Worm (Caenorhabditis elegans) whole organism, L4 larva: ENCODE results near the gene spdl-1.
A peak's percentile ranks its signal among the peaks of the same experiment; 100 is the strongest.

Source experiments
- F26F4.8 ChIP-seq: fragments of 200-800 bp; sonication (Bioruptor generic); conservative IDR thresholded peaks from 2 replicates; pipeline ENCODE4 v1.3.6; 2022; ENCODE audit warnings: missing genetic modification characterization, missing compliant biosample characterization
- R02D3.7 ChIP-seq: fragments of 150-350 bp; sonication (generic microtip); optimal IDR thresholded peaks from 3 replicates; lab custom pipeline; 2014; ENCODE audit warnings: missing biosample characterization, missing genetic modification characterization
- T20F7.1 ChIP-seq: fragments of 200-800 bp; sonication (Bioruptor generic); optimal IDR thresholded peaks from 2 replicates; lab custom pipeline; 2018; ENCODE audit warnings: mild to moderate bottlenecking, missing genetic modification characterization, missing compliant biosample characterization
- T26A8.4 ChIP-seq: fragments of 200-800 bp; sonication (Bioruptor generic); IDR thresholded peaks from 2 replicates; pipeline ENCODE4 v1.3.6; 2022; ENCODE audit warnings: missing genetic modification characterization, missing compliant biosample characterization
- ZK337.2 ChIP-seq: fragments of 200-800 bp; sonication (Bioruptor generic); IDR thresholded peaks from 2 replicates; pipeline ENCODE4 v1.3.6; 2022; ENCODE audit warnings: missing genetic modification reagents, missing genetic modification characterization, missing compliant biosample characterization
- ZK546.5 ChIP-seq, 2 experiments: sonication (generic microtip); optimal IDR thresholded peaks; 2 replicates each; lab custom pipeline; 2017; ENCODE audit warnings: missing biosample characterization in 2 of 2, missing genetic modification characterization in 2 of 2
- aha-1 ChIP-seq: fragments of 150-350 bp; peaks from one replicate; lab custom pipeline; 2014; ENCODE audit warnings: missing biosample characterization, missing genetic modification characterization
- ama-1 ChIP-seq: fragments of 150-350 bp; optimal IDR thresholded peaks from 2 replicates; lab custom pipeline; 2014; ENCODE audit warnings: inconsistent platforms, mixed read lengths
- attf-4 ChIP-seq: sonication (generic microtip); optimal IDR thresholded peaks from 3 replicates; lab custom pipeline; 2017; ENCODE audit warnings: missing biosample characterization, missing genetic modification characterization
- ceh-44 ChIP-seq: fragments of 200-800 bp; sonication (Bioruptor generic); IDR thresholded peaks from 2 replicates; pipeline ENCODE4 v1.3.6; 2022; ENCODE audit warnings: missing genetic modification reagents, missing genetic modification characterization, missing compliant biosample characterization
- ctbp-1 ChIP-seq: fragments of 200-800 bp; sonication (Bioruptor generic); IDR thresholded peaks from 2 replicates; pipeline ENCODE4 v1.3.6; 2022; ENCODE audit warnings: missing genetic modification reagents, missing genetic modification characterization, missing compliant biosample characterization
- daf-12 ChIP-seq: fragments of 150-350 bp; optimal IDR thresholded peaks from 2 replicates; lab custom pipeline; 2014; ENCODE audit warnings: missing biosample characterization, missing genetic modification reagents, missing genetic modification characterization
- daf-16 ChIP-seq, 3 experiments: sonication (generic microtip); optimal IDR thresholded peaks; 2 replicates each; lab custom pipeline; 2016 to 2017; ENCODE audit warnings: missing genetic modification characterization in 3 of 3, missing genetic modification reagents in 3 of 3, mild to moderate bottlenecking in 2 of 3, missing compliant biosample characterization in 2 of 3, missing biosample characterization in 1 of 3, moderate library complexity in 1 of 3
- daf-19 ChIP-seq: fragments of 200-800 bp; sonication (Bioruptor generic); conservative IDR thresholded peaks from 2 replicates; pipeline ENCODE4 v1.3.6; 2022; ENCODE audit warnings: missing genetic modification characterization, missing compliant biosample characterization
- dmd-9 ChIP-seq: fragments of 200-800 bp; sonication (Bioruptor generic); IDR thresholded peaks from 2 replicates; pipeline ENCODE4 v1.3.6; 2022; ENCODE audit warnings: missing genetic modification reagents, missing genetic modification characterization, missing compliant biosample characterization
- dpl-1 ChIP-seq: fragments of 150-350 bp; optimal IDR thresholded peaks from 2 replicates; lab custom pipeline; 2014; ENCODE audit warnings: missing biosample characterization, missing genetic modification reagents, missing genetic modification characterization
- dve-1 ChIP-seq: sonication (generic microtip); optimal IDR thresholded peaks from 2 replicates; lab custom pipeline; 2017; ENCODE audit warnings: antibody characterized with exemption, mild to moderate bottlenecking, missing genetic modification characterization, missing compliant biosample characterization; ENCODE audit not compliant: insufficient read depth
- gei-8 ChIP-seq: fragments of 200-800 bp; sonication (Bioruptor generic); optimal IDR thresholded peaks from 2 replicates; lab custom pipeline; 2018; ENCODE audit warnings: mild to moderate bottlenecking, missing genetic modification characterization, missing compliant biosample characterization
- hlh-11 ChIP-seq: fragments of 200-800 bp; sonication (Bioruptor generic); optimal IDR thresholded peaks from 2 replicates; lab custom pipeline; 2018; ENCODE audit warnings: mild to moderate bottlenecking, missing genetic modification characterization, missing compliant biosample characterization
- hlh-30 ChIP-seq: sonication (generic microtip); optimal IDR thresholded peaks from 2 replicates; lab custom pipeline; 2017; ENCODE audit warnings: antibody characterized with exemption, mild to moderate bottlenecking, missing genetic modification characterization, missing compliant biosample characterization; ENCODE audit not compliant: insufficient read depth
- hmg-1.1 ChIP-seq: fragments of 200-800 bp; sonication (Bioruptor generic); IDR thresholded peaks from 2 replicates; pipeline ENCODE4 v1.3.6; 2022; ENCODE audit warnings: missing genetic modification reagents, missing genetic modification characterization, missing compliant biosample characterization
- lin-38 ChIP-seq: fragments of 200-800 bp; sonication (Bioruptor generic); IDR thresholded peaks from 2 replicates; pipeline ENCODE4 v1.3.6; 2022; ENCODE audit warnings: missing genetic modification reagents, missing genetic modification characterization, missing compliant biosample characterization
- lir-3 ChIP-seq: sonication (generic microtip); optimal IDR thresholded peaks from 2 replicates; lab custom pipeline; 2016; ENCODE audit warnings: mild to moderate bottlenecking, missing genetic modification characterization, missing compliant biosample characterization
- madf-5 ChIP-seq, 2 experiments: fragments of 200-800 bp; sonication (Bioruptor generic); IDR thresholded peaks; 2 replicates each; pipeline ENCODE4 v1.3.6; 2022; ENCODE audit warnings: missing compliant biosample characterization in 2 of 2, missing genetic modification characterization in 2 of 2
- mep-1 ChIP-seq: fragments of 150-350 bp; sonication (generic microtip); optimal IDR thresholded peaks from 3 replicates; lab custom pipeline; 2014; ENCODE audit warnings: missing biosample characterization, missing genetic modification characterization
- mxl-2 ChIP-seq: fragments of 200-800 bp; sonication (Bioruptor generic); conservative IDR thresholded peaks from 2 replicates; pipeline ENCODE4 v1.3.6; 2022; ENCODE audit warnings: missing genetic modification reagents, missing genetic modification characterization, missing compliant biosample characterization
- mxl-3 ChIP-seq: fragments of 200-800 bp; sonication (Bioruptor generic); optimal IDR thresholded peaks from 2 replicates; lab custom pipeline; 2018; ENCODE audit warnings: mild to moderate bottlenecking, missing genetic modification characterization, missing compliant biosample characterization
- nhr-25 ChIP-seq: sonication (generic microtip); optimal IDR thresholded peaks from 2 replicates; lab custom pipeline; 2017; ENCODE audit warnings: missing genetic modification characterization, mild to moderate bottlenecking, missing compliant biosample characterization, antibody characterized with exemption, moderate library complexity, borderline replicate concordance; ENCODE audit not compliant: insufficient read depth
- nhr-28 ChIP-seq: fragments of 150-350 bp; optimal IDR thresholded peaks from 2 replicates; lab custom pipeline; 2014; ENCODE audit warnings: missing biosample characterization, missing genetic modification characterization
- nhr-77 ChIP-seq: fragments of 150-350 bp; optimal IDR thresholded peaks from 2 replicates; lab custom pipeline; 2014; ENCODE audit warnings: missing biosample characterization, missing genetic modification characterization
- pha-4 ChIP-seq, 2 experiments: fragments of 150-350 bp in 1 of 2; fragments of 200-800 bp in 1 of 2; sonication (Bioruptor generic) in 1 of 2; IDR thresholded peaks in 1 of 2; optimal IDR thresholded peaks in 1 of 2; 2 replicates each; pipeline versions ENCODE4 v1.3.6 to Lab custom; 2014 to 2022; ENCODE audit warnings: missing genetic modification characterization in 2 of 2, missing genetic modification reagents in 2 of 2, missing biosample characterization in 1 of 2, missing compliant biosample characterization in 1 of 2
- php-3 ChIP-seq: fragments of 200-800 bp; sonication (Bioruptor generic); IDR thresholded peaks from 2 replicates; pipeline ENCODE4 v1.3.6; 2022; ENCODE audit warnings: missing genetic modification reagents, missing genetic modification characterization, missing compliant biosample characterization
- set-16 ChIP-seq: fragments of 200-800 bp; sonication (Bioruptor generic); IDR thresholded peaks from 2 replicates; pipeline ENCODE4 v1.3.6; 2022; ENCODE audit warnings: missing genetic modification reagents, missing genetic modification characterization, missing compliant biosample characterization
- snpc-4 ChIP-seq: fragments of 150-350 bp; optimal IDR thresholded peaks from 2 replicates; lab custom pipeline; 2014; ENCODE audit warnings: missing biosample characterization, missing genetic modification characterization
- unc-62 ChIP-seq, 3 experiments: fragments of 150-350 bp in 1 of 3; sonication (generic microtip); optimal IDR thresholded peaks in 2 of 3; peaks in 1 of 3; 1 replicate in 1 of 3; 2 replicates in 2 of 3; lab custom pipeline; 2014 to 2017; ENCODE audit warnings: missing biosample characterization in 3 of 3, missing genetic modification characterization in 3 of 3, missing genetic modification reagents in 3 of 3, missing genotype in 1 of 3
- zfp-3 ChIP-seq: fragments of 200-800 bp; sonication (Bioruptor generic); conservative IDR thresholded peaks from 2 replicates; pipeline ENCODE4 v1.3.6; 2022; ENCODE audit warnings: missing genetic modification reagents, missing genetic modification characterization, missing compliant biosample characterization
- zip-2 ChIP-seq: fragments of 150-350 bp; optimal IDR thresholded peaks from 2 replicates; lab custom pipeline; 2014; ENCODE audit warnings: missing biosample characterization, missing genetic modification characterization
- ztf-7 ChIP-seq: fragments of 150-350 bp; optimal IDR thresholded peaks from 2 replicates; lab custom pipeline; 2014; ENCODE audit warnings: missing biosample characterization, missing genetic modification characterization

spdl-1 gene

DNA sequence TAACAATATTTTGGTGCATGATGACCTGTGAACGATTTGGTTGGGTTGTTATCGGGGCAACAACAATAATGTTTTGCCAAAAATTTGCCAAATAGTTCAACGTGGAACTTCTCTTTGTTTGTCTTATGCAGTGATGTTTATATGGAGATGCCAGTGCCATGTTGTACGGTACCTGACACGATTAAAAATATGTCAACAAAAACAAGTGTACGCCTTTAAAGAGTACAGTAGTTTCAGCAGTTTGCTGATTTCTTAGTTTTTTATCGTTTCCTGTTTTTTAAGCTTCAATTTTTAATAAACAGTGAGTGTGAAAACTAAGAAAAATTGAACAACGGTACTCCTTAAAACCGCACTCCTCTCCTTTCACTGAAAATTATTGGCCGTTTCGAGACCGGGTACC is 3.1 kb upstream of the spdl-1 start:
- peak; percentile 34 for TF ChIP-seq aha-1 (tag; lab: Kevin White, UChicago)
- TF ChIP-seq daf-16 (GFP tag; optimal IDR thresholded peaks at IDR 0.05; lab: Kevin White, UChicago): no peak
- peak; percentile 97 for TF ChIP-seq daf-16 (tag; optimal IDR thresholded peaks at IDR 0.05; lab: Kevin White, UChicago)
- TF ChIP-seq dve-1 (tag; lab: Kevin White, UChicago): peak; percentile 22
- TF ChIP-seq attf-4: no peak
- TF ChIP-seq, all 104 proteins: peak for 3

DNA sequence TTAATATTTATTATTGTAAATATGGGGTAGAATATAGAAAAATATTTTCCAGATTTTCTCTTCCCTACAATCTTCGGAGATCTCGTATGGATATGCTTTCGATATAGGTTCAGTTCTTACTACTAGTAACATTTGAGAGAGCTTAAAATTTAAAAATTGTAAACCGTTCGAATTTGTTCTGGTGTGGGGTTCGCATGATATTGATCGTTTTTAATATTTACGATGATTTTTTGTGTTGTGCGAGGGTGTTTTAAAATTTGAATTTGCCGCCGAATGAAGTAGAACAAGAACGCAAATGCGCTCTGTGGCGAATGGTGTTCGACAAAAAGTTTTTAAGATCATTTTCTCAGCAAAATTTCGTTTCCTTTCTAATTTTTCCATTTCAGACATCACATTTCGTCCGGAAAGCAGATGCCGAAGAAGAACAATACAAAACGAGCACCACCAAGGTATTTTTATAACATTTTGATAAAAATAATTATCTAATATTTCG is 2.1 kb downstream of the spdl-1 start, which contains the start of gene skr-17:
TSS of gene skr-17 (plus strand) at position 51 of the 493 bp plus-strand sequence.
- TF ChIP-seq ZK546.5 (tag; optimal IDR thresholded peaks at IDR 0.05; lab: Kevin White, UChicago): no peak
- TF ChIP-seq lin-38: peak; percentile 62
- TF ChIP-seq unc-62 (GFP tag; optimal IDR thresholded peaks at IDR 0.05 in 1 of 2; lab: Kevin White, UChicago): peak in 1 of 2 experiments; percentile 11
- no peak for TF ChIP-seq unc-62 (tag; optimal IDR thresholded peaks at IDR 0.05; lab: Kevin White, UChicago)

DNA sequence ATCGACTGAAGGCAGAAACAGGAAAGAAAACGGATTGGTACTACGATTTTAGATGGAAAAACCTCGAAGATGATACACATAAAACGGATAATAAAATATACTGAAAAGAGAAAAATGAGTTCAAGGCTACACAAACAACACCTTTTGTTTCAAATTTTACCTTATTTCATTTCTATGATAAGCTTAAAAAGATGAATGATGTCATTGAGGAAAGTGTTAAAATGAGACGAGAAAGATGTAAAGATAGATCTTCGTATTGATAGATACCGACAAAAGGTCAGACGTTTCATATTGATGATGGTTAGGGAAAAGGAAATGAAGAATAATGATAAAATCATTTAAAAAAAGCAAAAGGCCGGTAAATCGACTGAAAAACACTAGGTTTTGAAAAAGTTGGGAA is 8.2 kb downstream of the spdl-1 start:
- TF ChIP-seq T20F7.1 (GFP tag; lab: Kevin White, UChicago) (no peak), daf-12 (no peak), ZK546.5 (tag; optimal IDR thresholded peaks at IDR 0.05; lab: Kevin White, UChicago) (no peak), madf-5 (GFP tag; IDR thresholded peaks at IDR 0.05; lab: Robert Waterston, UW) (no peak), dmd-9 (no peak), nhr-77 (tag; lab: Kevin White, UChicago) (no peak), unc-62 (GFP tag; optimal IDR thresholded peaks at IDR 0.05 in 1 of 2; lab: Kevin White, UChicago) (peak in 1 of 2 experiments; percentile 58), unc-62 (tag; optimal IDR thresholded peaks at IDR 0.05; lab: Kevin White, UChicago) (no peak), lir-3 (no peak), ztf-7 (tag; lab: Kevin White, UChicago) (no peak)

DNA sequence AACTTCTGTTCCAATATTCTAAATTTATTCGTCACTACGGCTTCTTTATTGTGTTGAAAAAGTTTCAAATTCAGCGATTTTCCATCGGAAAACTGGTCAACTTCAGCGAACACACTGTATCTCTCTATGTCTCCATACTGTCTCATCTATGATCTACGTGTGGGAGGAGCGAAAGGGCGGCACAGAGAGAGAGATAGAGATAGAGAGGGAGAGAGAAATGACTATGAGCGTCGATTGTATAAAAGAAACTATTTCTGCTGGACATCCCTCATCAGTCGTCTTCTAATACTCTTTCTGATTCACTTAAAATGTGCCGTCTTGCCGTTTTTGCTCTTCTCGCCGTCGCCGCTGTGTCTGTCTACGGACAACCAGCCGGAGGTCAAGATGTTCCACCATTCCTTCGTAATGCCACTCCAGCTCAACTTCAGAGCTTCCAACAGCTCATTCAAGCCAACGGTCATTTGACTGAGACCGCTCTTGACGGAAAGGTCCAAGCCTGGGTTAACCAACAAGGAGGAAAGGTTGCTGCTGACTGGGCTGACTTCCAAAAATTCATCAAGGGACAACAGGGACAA is 9.0 kb downstream of the spdl-1 start, which contains the start of gene srlf-1:
TSS of gene srlf-1 (plus strand) at position 268 of the 575 bp plus-strand sequence.
- TF ChIP-seq ama-1 (lab: Kevin White, UChicago) (peak; percentile 90), hlh-11 (peak; percentile 14), aha-1 (tag; lab: Kevin White, UChicago) (no peak), F26F4.8 (GFP tag; lab: Robert Waterston, UW) (no peak), mxl-2 (0 out of 2 replicates have a peak, but pooled peaks have one; percentile 34), T20F7.1 (GFP tag; lab: Kevin White, UChicago) (no peak), zfp-3 (GFP tag; lab: Robert Waterston, UW) (no peak), nhr-28 (peak; percentile 34), zip-2 (tag; lab: Kevin White, UChicago) (no peak), hmg-1.1 (GFP tag; lab: Robert Waterston, UW) (no peak), gei-8 (peak; percentile 16), daf-19 (GFP tag; lab: Robert Waterston, UW) (no peak), daf-16 (GFP tag; optimal IDR thresholded peaks at IDR 0.05; lab: Kevin White, UChicago) (no peak), daf-16 (tag; optimal IDR thresholded peaks at IDR 0.05; lab: Kevin White, UChicago) (no peak)
- TF ChIP-seq, all 104 proteins: peak for 5

DNA sequence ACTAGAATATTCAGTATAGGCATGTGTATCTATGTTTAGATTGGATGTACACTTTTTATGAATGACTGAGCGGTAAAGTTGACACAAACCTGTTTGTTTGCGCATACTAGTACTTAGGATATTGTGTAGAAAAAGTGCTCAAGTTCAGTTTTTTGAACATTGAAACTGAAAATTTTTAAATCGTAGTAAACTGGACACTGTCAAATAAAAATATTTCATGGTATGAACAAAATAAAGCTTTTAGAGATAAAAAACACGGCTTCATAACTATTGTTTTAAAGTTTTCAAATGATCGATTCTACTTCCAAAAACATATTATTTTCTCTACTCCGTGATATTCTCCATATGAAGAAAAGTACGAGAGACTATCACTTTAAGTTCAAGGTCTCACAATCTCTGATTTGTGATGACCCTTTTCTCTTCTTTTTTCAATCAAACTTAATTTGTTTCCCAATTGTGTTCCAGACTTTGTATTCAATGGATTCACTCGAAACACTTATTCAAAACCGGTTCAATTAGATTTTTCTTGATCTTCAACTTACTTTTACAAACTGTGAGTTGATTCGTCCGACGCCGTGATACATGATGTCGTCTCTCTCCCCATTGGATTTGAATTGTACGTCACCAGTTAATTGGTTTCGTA is 10.2 kb downstream of the spdl-1 start:
- TF ChIP-seq set-16 (GFP tag; lab: Robert Waterston, UW) (no peak), ceh-44 (GFP tag; lab: Robert Waterston, UW) (no peak), dpl-1 (no peak), mep-1 (tag; lab: Kevin White, UChicago) (peak; percentile 56), snpc-4 (no peak), unc-62 (GFP tag; optimal IDR thresholded peaks at IDR 0.05 in 1 of 2; lab: Kevin White, UChicago) (peak in 1 of 2 experiments; percentile 0), unc-62 (tag; optimal IDR thresholded peaks at IDR 0.05; lab: Kevin White, UChicago) (no peak), zfp-3 (GFP tag; lab: Robert Waterston, UW) (no peak), php-3 (GFP tag; lab: Robert Waterston, UW) (no peak), mxl-3 (GFP tag; lab: Kevin White, UChicago) (no peak), ZK337.2 (no peak), zip-2 (tag; lab: Kevin White, UChicago) (no peak), ctbp-1 (GFP tag; lab: Robert Waterston, UW) (no peak), T26A8.4 (GFP tag; lab: Robert Waterston, UW) (peak; percentile 25; the same call in 1 of the 2 replicates), pha-4 (GFP tag; IDR thresholded peaks at IDR 0.05; lab: Robert Waterston, UW) (no peak), pha-4 (tag; optimal IDR thresholded peaks at IDR 0.05; lab: Kevin White, UChicago) (no peak), nhr-25 (tag; lab: Kevin White, UChicago) (peak; percentile 71), hlh-30 (tag; lab: Kevin White, UChicago) (no peak), T20F7.1 (GFP tag; lab: Kevin White, UChicago) (peak; percentile 19), R02D3.7 (no peak)
